Worm (Caenorhabditis elegans) whole organism, early embryonic: ENCODE measurements around the gene Y38C1AA.19.

Experiments
- B0310.2 ChIP-seq: sonication (generic microtip); optimal IDR thresholded peaks from 2 replicates; lab custom pipeline; 2016; ENCODE audit warnings: mild to moderate bottlenecking, missing genetic modification characterization, missing compliant biosample characterization
- F13C5.2 ChIP-seq: sonication (generic microtip); optimal IDR thresholded peaks from 2 replicates; lab custom pipeline; 2017; ENCODE audit warnings: mild to moderate bottlenecking, missing genetic modification characterization, inconsistent platforms, missing compliant biosample characterization
- aly-1 ChIP-seq: sonication (generic microtip); optimal IDR thresholded peaks from 2 replicates; lab custom pipeline; 2016; ENCODE audit warnings: missing genetic modification characterization, missing compliant biosample characterization
- ama-1 ChIP-seq: fragments of 150-350 bp; optimal IDR thresholded peaks from 2 replicates; lab custom pipeline; 2014
- ceh-13 ChIP-seq: fragments of 200-800 bp; sonication (Bioruptor generic); optimal IDR thresholded peaks from 2 replicates; lab custom pipeline; 2018; ENCODE audit warnings: mild to moderate bottlenecking, missing genetic modification characterization, missing compliant biosample characterization
- ceh-36 ChIP-seq: sonication (generic microtip); optimal IDR thresholded peaks from 2 replicates; lab custom pipeline; 2016; ENCODE audit warnings: missing genetic modification characterization, inconsistent platforms, missing compliant biosample characterization
- ets-7 ChIP-seq: sonication (generic microtip); optimal IDR thresholded peaks from 2 replicates; lab custom pipeline; 2016; ENCODE audit warnings: missing genotype, missing genetic modification characterization, missing compliant biosample characterization
- flt-1 ChIP-seq: fragments of 200-800 bp; sonication (Bioruptor generic); IDR thresholded peaks from 2 replicates; pipeline ENCODE4 v1.3.6; 2022; ENCODE audit warnings: missing genetic modification characterization, missing compliant biosample characterization
- hmbx-1 ChIP-seq: sonication (generic microtip); optimal IDR thresholded peaks from 2 replicates; lab custom pipeline; 2016; ENCODE audit warnings: mild to moderate bottlenecking, missing genetic modification characterization, missing compliant biosample characterization
- hmg-4 ChIP-seq: fragments of 200-800 bp; sonication (Bioruptor generic); optimal IDR thresholded peaks from 2 replicates; lab custom pipeline; 2018; ENCODE audit warnings: mild to moderate bottlenecking, missing genetic modification characterization, missing compliant biosample characterization
- hnd-1 ChIP-seq: sonication (generic microtip); optimal IDR thresholded peaks from 2 replicates; lab custom pipeline; 2016; ENCODE audit warnings: missing genetic modification characterization, missing compliant biosample characterization
- pes-1 ChIP-seq: fragments of 200-800 bp; sonication (Bioruptor generic); IDR thresholded peaks from 2 replicates; pipeline ENCODE4 v1.3.6; 2022; ENCODE audit warnings: missing genetic modification reagents, missing genetic modification characterization, missing compliant biosample characterization
- scrt-1 ChIP-seq: fragments of 200-800 bp; sonication (Bioruptor generic); IDR thresholded peaks from 2 replicates; pipeline ENCODE4 v1.3.6; 2022; ENCODE audit warnings: missing genetic modification characterization, missing compliant biosample characterization
- sea-1 ChIP-seq: fragments of 200-800 bp; sonication (Bioruptor generic); conservative IDR thresholded peaks from 2 replicates; pipeline ENCODE4 v1.3.6; 2022; ENCODE audit warnings: missing genetic modification characterization, missing compliant biosample characterization
- tbx-11 ChIP-seq: fragments of 200-800 bp; sonication (Bioruptor generic); IDR thresholded peaks from 2 replicates; pipeline ENCODE4 v1.3.6; 2022; ENCODE audit warnings: missing genetic modification characterization, missing compliant biosample characterization
- tbx-37 ChIP-seq: fragments of 200-800 bp; sonication (Bioruptor generic); conservative IDR thresholded peaks from 2 replicates; pipeline ENCODE4 v1.3.6; 2022; ENCODE audit warnings: missing genetic modification reagents, missing genetic modification characterization, missing compliant biosample characterization
- tra-4 ChIP-seq: sonication (generic microtip); optimal IDR thresholded peaks from 2 replicates; lab custom pipeline; 2017; ENCODE audit warnings: missing genetic modification characterization, missing compliant biosample characterization

Gene Y38C1AA.19

ce11 chrIV:187336-187735, 27.4 kb downstream of the Y38C1AA.19 start:
- TF ChIP-seq ceh-13 (GFP tag; lab: Kevin White, UChicago) (no peak), pes-1 (GFP tag; lab: Robert Waterston, UW) (no peak), hmg-4 (GFP tag; lab: Kevin White, UChicago) (no peak), ama-1 (no peak), tra-4 (tag; lab: Kevin White, UChicago) (no peak), F13C5.2 (tag; lab: Kevin White, UChicago) (no peak), aly-1 (tag; lab: Kevin White, UChicago) (no peak), hmbx-1 (no peak), sea-1 (GFP tag; lab: Robert Waterston, UW) (no peak), scrt-1 (no peak), ceh-36 (tag; lab: Kevin White, UChicago) (no peak), B0310.2 (tag; lab: Kevin White, UChicago) (no peak), tbx-11 (GFP tag; lab: Robert Waterston, UW) (no peak), tbx-37 (GFP tag; lab: Robert Waterston, UW) (no peak)

ce11 chrIV:189087-189486, 29.1 kb downstream of the Y38C1AA.19 start:
- TF ChIP-seq flt-1 (GFP tag; lab: Robert Waterston, UW) (no peak), sea-1 (GFP tag; lab: Robert Waterston, UW) (no peak), hmg-4 (GFP tag; lab: Kevin White, UChicago) (no peak), ama-1 (no peak), ceh-13 (GFP tag; lab: Kevin White, UChicago) (no peak), hmbx-1 (no peak), ceh-36 (tag; lab: Kevin White, UChicago) (no peak), F13C5.2 (tag; lab: Kevin White, UChicago) (no peak), scrt-1 (no peak), tbx-11 (GFP tag; lab: Robert Waterston, UW) (no peak), aly-1 (tag; lab: Kevin White, UChicago) (no peak), ets-7 (tag; lab: Kevin White, UChicago) (no peak), hnd-1 (tag; lab: Kevin White, UChicago) (no peak), pes-1 (GFP tag; lab: Robert Waterston, UW) (no peak), tbx-37 (GFP tag; lab: Robert Waterston, UW) (no peak), tra-4 (tag; lab: Kevin White, UChicago) (no peak), B0310.2 (tag; lab: Kevin White, UChicago) (no peak)

- TF ChIP-seq hmg-4 (GFP tag; lab: Kevin White, UChicago) (peak; percentile 32), ets-7 (tag; lab: Kevin White, UChicago) (peak; percentile 9), sea-1 (GFP tag; lab: Robert Waterston, UW) (0 out of 2 replicates have a peak, but pooled peaks have one; percentile 14), hnd-1 (tag; lab: Kevin White, UChicago) (peak; percentile 43), pes-1 (GFP tag; lab: Robert Waterston, UW) (peak; percentile 76), B0310.2 (tag; lab: Kevin White, UChicago) (peak; percentile 30), ceh-13 (GFP tag; lab: Kevin White, UChicago) (peak; percentile 26), flt-1 (GFP tag; lab: Robert Waterston, UW) (no peak), F13C5.2 (tag; lab: Kevin White, UChicago) (peak; percentile 55), ceh-36 (tag; lab: Kevin White, UChicago) (peak; percentile 7), hmbx-1 (no peak), tbx-37 (GFP tag; lab: Robert Waterston, UW) (peak; percentile 86), ama-1 (no peak), scrt-1 (0 out of 2 replicates have a peak, but pooled peaks have one; percentile 24), tra-4 (tag; lab: Kevin White, UChicago) (peak; percentile 21)
Observed at ce11 chrIV:192046-192445, 32.1 kb downstream of the Y38C1AA.19 start, which contains the start of gene Y38C1AA.12. Y38C1AA.12 (plus strand) TSS chrIV:192256.

- TF ChIP-seq ceh-36 (tag; lab: Kevin White, UChicago) (no peak), tbx-37 (GFP tag; lab: Robert Waterston, UW) (no peak), pes-1 (GFP tag; lab: Robert Waterston, UW) (no peak), B0310.2 (tag; lab: Kevin White, UChicago) (no peak), tbx-11 (GFP tag; lab: Robert Waterston, UW) (no peak), flt-1 (GFP tag; lab: Robert Waterston, UW) (no peak), aly-1 (tag; lab: Kevin White, UChicago) (no peak), ets-7 (tag; lab: Kevin White, UChicago) (no peak), sea-1 (GFP tag; lab: Robert Waterston, UW) (no peak)
Observed at ce11 chrIV:194442-194841, 34.5 kb downstream of the Y38C1AA.19 start, which contains the start of gene csn-3. csn-3 (plus strand) TSS chrIV:194742.

ce11 chrIV:202921-203652, 43.1 kb downstream of the Y38C1AA.19 start, which contains the start of gene gfrp-1:
gfrp-1 (plus strand) TSS chrIV:203602.
- TF ChIP-seq ama-1 = no peak
- TF ChIP-seq ceh-36 (tag; lab: Kevin White, UChicago) = no peak
- no peak for TF ChIP-seq ceh-13 (GFP tag; lab: Kevin White, UChicago)
- no peak for TF ChIP-seq hnd-1 (tag; lab: Kevin White, UChicago)
- TF ChIP-seq tbx-37 (GFP tag; lab: Robert Waterston, UW) = no peak
- TF ChIP-seq hmbx-1 = no peak
- no peak for TF ChIP-seq tbx-11 (GFP tag; lab: Robert Waterston, UW)
- TF ChIP-seq pes-1 (GFP tag; lab: Robert Waterston, UW) = no peak
- no peak for TF ChIP-seq F13C5.2 (tag; lab: Kevin White, UChicago)
- no peak for TF ChIP-seq ets-7 (tag; lab: Kevin White, UChicago)
- TF ChIP-seq aly-1 (tag; lab: Kevin White, UChicago) = no peak
- TF ChIP-seq B0310.2 (tag; lab: Kevin White, UChicago) = no peak
- no peak for TF ChIP-seq tra-4 (tag; lab: Kevin White, UChicago)
- TF ChIP-seq hmg-4 (GFP tag; lab: Kevin White, UChicago) = no peak
- no peak for TF ChIP-seq scrt-1
- TF ChIP-seq sea-1 (GFP tag; lab: Robert Waterston, UW) = no peak
- TF ChIP-seq flt-1 (GFP tag; lab: Robert Waterston, UW) = no peak

- TF ChIP-seq F13C5.2 (tag; lab: Kevin White, UChicago) = no peak
- TF ChIP-seq ceh-36 (tag; lab: Kevin White, UChicago) = no peak
- TF ChIP-seq hmbx-1 = no peak
- TF ChIP-seq flt-1 (GFP tag; lab: Robert Waterston, UW) = no peak
- TF ChIP-seq tbx-11 (GFP tag; lab: Robert Waterston, UW) = no peak
- no peak for TF ChIP-seq ceh-13 (GFP tag; lab: Kevin White, UChicago)
- no peak for TF ChIP-seq ama-1
- no peak for TF ChIP-seq sea-1 (GFP tag; lab: Robert Waterston, UW)
- no peak for TF ChIP-seq hmg-4 (GFP tag; lab: Kevin White, UChicago)
Observed at ce11 chrIV:204998-205397, 45.0 kb downstream of the Y38C1AA.19 start, which contains the start of gene coa-1. coa-1 (plus strand) TSS chrIV:205298.
